Worm (Caenorhabditis elegans): ENCODE measurements around the gene srbc-84.

The srbc-84 gene

ce11 chrV:16258142-16258541 lies 40.6 kb upstream of the srbc-84 start, which contains the start of gene nhr-218:
nhr-218 (plus strand) TSS chrV:16258442.
- TF ChIP-seq nhr-84 (tag; optimal IDR thresholded peaks at IDR 0.05), result no peak
- no peak for TF ChIP-seq mab-9 (GFP tag; IDR thresholded peaks at IDR 0.05)
- TF ChIP-seq snpc-4 (tag; optimal IDR thresholded peaks at IDR 0.05), result no peak
- TF ChIP-seq lin-39 (tag; optimal IDR thresholded peaks at IDR 0.05), result no peak
- no peak for TF ChIP-seq unc-86 (tag; optimal IDR thresholded peaks at IDR 0.05)
- TF ChIP-seq lin-14 (GFP tag; optimal IDR thresholded peaks at IDR 0.05), result no peak
- no peak for TF ChIP-seq pax-3 (tag; optimal IDR thresholded peaks at IDR 0.05)
- TF ChIP-seq dpl-1 (GFP tag; optimal IDR thresholded peaks at IDR 0.05), result no peak
- no peak for TF ChIP-seq mep-1 (tag; optimal IDR thresholded peaks at IDR 0.05)
- TF ChIP-seq tbx-2 (tag; optimal IDR thresholded peaks at IDR 0.05), result no peak
- no peak for TF ChIP-seq alr-1 (tag; optimal IDR thresholded peaks at IDR 0.05; ENCODE audit: borderline replicate concordance)
- TF ChIP-seq pag-3 (tag; optimal IDR thresholded peaks at IDR 0.05; ENCODE audit: borderline replicate concordance, insufficient read depth), result no peak
- TF ChIP-seq fkh-10 (GFP tag; optimal IDR thresholded peaks at IDR 0.05), result no peak
- TF ChIP-seq nhr-28 (tag; optimal IDR thresholded peaks at IDR 0.05), result no peak
- TF ChIP-seq elt-3 (tag; optimal IDR thresholded peaks at IDR 0.05), result no peak
- TF ChIP-seq nhr-77 (tag; optimal IDR thresholded peaks at IDR 0.05), result no peak
- no peak for TF ChIP-seq blmp-1 (tag; optimal IDR thresholded peaks at IDR 0.05)

DNA sequence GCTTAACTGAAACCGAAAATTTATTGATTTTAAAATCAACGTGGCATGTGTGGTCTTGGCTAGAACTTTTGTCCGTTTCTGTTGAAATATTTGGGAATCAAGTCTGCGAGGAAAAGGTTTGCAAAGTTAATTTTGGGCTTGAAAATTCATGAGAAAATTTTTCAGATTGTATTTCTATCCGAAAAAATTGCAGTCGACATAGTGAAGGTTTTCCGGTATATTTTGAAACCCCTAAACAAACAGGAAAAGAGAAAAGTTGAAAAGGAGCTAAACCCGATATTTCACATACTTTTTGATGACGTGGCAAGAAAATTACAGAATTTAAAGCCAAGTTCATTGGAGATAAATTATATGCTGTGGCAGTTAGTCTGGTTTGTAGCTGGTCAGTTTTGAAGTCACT lies 39.1 kb upstream of the srbc-84 start, which contains the start of gene nhr-127:
Gene nhr-127 (plus strand): TSS at position 301 of the 400 bp plus-strand sequence.
- TF ChIP-seq nhr-237 (tag; optimal IDR thresholded peaks at IDR 0.05) (no peak), ceh-63 (GFP tag; optimal IDR thresholded peaks at IDR 0.05) (no peak), sup-37 (GFP tag; optimal IDR thresholded peaks at IDR 0.05) (no peak), jun-1 (tag; optimal IDR thresholded peaks at IDR 0.05) (no peak), unc-98 (GFP tag; IDR thresholded peaks at IDR 0.05) (no peak), F16B12.6 (tag; optimal IDR thresholded peaks at IDR 0.05) (no peak), nhr-84 (tag; optimal IDR thresholded peaks at IDR 0.05) (no peak), dpl-1 (GFP tag; optimal IDR thresholded peaks at IDR 0.05) (no peak), pax-3 (tag; optimal IDR thresholded peaks at IDR 0.05) (no peak)

DNA sequence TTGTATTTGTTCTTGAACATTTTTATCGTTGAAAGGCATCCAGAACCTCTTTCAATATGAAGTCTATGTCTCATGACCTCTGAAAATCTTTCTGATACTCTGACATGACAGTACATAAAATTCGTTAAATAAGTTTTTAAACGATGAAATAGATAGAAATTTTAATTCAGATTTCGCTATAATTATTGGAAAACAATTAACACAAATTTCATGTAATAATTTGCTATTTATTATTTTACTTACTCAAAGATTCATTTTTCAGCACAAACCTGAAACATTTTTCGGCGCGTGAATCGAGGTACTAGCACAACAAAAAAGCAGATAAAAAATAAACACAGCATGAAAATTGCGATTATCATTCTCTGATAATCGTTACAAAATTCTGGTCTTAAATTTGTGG lies 32.3 kb upstream of the srbc-84 start, which contains the start of gene T13F3.4:
Gene T13F3.4 (minus strand): TSS at position 101 of the 400 bp plus-strand sequence.
- TF ChIP-seq lin-14 (GFP tag; optimal IDR thresholded peaks at IDR 0.05) (no peak), fos-1 (tag; optimal IDR thresholded peaks at IDR 0.05) (no peak), nhr-84 (tag; optimal IDR thresholded peaks at IDR 0.05) (no peak), dpl-1 (GFP tag; optimal IDR thresholded peaks at IDR 0.05) (no peak), hlh-4 (tag; optimal IDR thresholded peaks at IDR 0.05) (no peak), pqm-1 (tag; optimal IDR thresholded peaks at IDR 0.05) (no peak), nhr-76 (tag; optimal IDR thresholded peaks at IDR 0.05) (no peak), ceh-88 (GFP tag; IDR thresholded peaks at IDR 0.05) (no peak), mep-1 (tag; optimal IDR thresholded peaks at IDR 0.05) (no peak), mdl-1 (tag; optimal IDR thresholded peaks at IDR 0.05) (no peak), C04F5.9 (tag; optimal IDR thresholded peaks at IDR 0.05) (no peak), aha-1 (tag; optimal IDR thresholded peaks at IDR 0.05) (no peak), nhr-11 (tag; optimal IDR thresholded peaks at IDR 0.05) (no peak), ceh-82 (tag; optimal IDR thresholded peaks at IDR 0.05) (no peak)

DNA sequence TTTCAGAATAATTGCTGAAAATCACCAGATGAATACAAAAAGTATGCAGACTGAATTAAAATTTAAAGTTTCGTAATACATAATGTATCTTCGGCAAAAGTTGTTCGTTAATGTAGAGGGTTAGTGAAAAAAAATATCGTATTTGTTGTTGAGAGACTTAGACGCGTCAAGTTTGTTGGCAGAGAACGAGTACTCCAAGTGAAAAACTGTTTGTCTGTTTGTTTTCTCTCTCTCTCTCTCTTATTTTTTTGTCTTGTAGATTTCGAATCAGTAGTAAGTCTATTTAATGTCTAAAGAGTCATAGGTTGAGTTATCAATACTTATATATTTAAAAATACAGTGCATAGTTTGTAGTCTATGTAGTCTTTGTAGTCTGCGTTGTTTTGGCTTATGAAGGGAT lies 29.2 kb upstream of the srbc-84 start, which contains the start of the genes fbxa-2 and T13F3.8:
Gene fbxa-2 (minus strand): TSS at position 101 of the 400 bp plus-strand sequence.
Gene T13F3.8 (plus strand): TSS at position 245 of the 400 bp plus-strand sequence.
- TF ChIP-seq zag-1 (tag; optimal IDR thresholded peaks at IDR 0.05) (no peak), pag-3 (tag; optimal IDR thresholded peaks at IDR 0.05; ENCODE audit: borderline replicate concordance, insufficient read depth) (no peak), lin-15B (tag; optimal IDR thresholded peaks at IDR 0.05) (no peak), C16A3.4 (tag; optimal IDR thresholded peaks at IDR 0.05) (no peak), pqm-1 (tag; optimal IDR thresholded peaks at IDR 0.05) (no peak), lin-35 (GFP tag; optimal IDR thresholded peaks at IDR 0.05) (no peak)
